Fruit fly (Drosophila melanogaster): ENCODE data around the gene Cnx14D.

Gene Cnx14D

DNA sequence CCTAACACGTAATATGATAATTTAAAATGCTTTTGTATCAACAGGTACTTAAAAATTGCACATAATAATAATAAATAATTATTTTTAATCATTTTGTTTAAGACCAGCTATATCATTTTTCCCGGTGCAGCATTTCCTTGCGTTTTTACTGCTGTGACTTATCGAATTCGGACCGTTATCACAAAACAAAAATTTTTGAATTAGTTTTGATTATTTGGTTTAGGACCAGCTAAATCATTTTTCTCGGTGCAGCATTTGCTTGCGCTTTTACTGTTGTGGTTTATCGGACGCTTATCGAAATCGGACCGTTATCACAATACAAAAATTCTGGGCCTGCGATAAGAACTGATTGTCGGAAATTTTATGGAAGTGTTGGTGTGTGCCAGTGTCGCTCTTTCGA is 27.4 kb upstream of the Cnx14D start (continued):
- TF ChIP-seq Eip74EF (GFP tag; optimal IDR thresholded peaks at IDR 0.05) (peak in 1 of 2 experiments; percentile 79), Drgx (GFP tag; IDR thresholded peaks at IDR 0.05) (peak; percentile 74), zen (tag; optimal IDR thresholded peaks at IDR 0.05) (peak; percentile 58), ind (GFP tag; optimal IDR thresholded peaks at IDR 0.05) (peak; percentile 80), sob (GFP tag; IDR thresholded peaks at IDR 0.05) (peak; percentile 79), CG34422 (GFP tag; IDR thresholded peaks at IDR 0.05) (peak; percentile 57; the same call in 2 of the 3 replicates), zfh2 (GFP tag; optimal IDR thresholded peaks at IDR 0.05) (peak; percentile 54), CG9609 (GFP tag; optimal IDR thresholded peaks at IDR 0.05) (peak; percentile 58), CG17568 (GFP tag; optimal IDR thresholded peaks at IDR 0.05) (peak; percentile 83), CG1602 (GFP tag; optimal IDR thresholded peaks at IDR 0.05) (peak; percentile 79), kah (GFP tag; optimal IDR thresholded peaks at IDR 0.05) (peak; percentile 69), TFAM (GFP tag; optimal IDR thresholded peaks at IDR 0.05) (no peak), CG10274 (GFP tag; optimal IDR thresholded peaks at IDR 0.05) (peak; percentile 42), tll (GFP tag; optimal IDR thresholded peaks at IDR 0.05) (no peak), CG2889 (GFP tag; IDR thresholded peaks at IDR 0.05) (0 out of 3 replicates have a peak, but pooled peaks have one; percentile 19), D19B (GFP tag; optimal IDR thresholded peaks at IDR 0.05) (peak; percentile 72), phol (tag; optimal IDR thresholded peaks at IDR 0.05) (peak; percentile 84), CG3163 (GFP tag; optimal IDR thresholded peaks at IDR 0.05) (no peak), CG9727 (GFP tag; optimal IDR thresholded peaks at IDR 0.05) (peak; percentile 87), dimm (GFP tag; IDR thresholded peaks at IDR 0.05) (no peak), CG8290 (GFP tag; optimal IDR thresholded peaks at IDR 0.05) (no peak), CG8290 (tag; optimal IDR thresholded peaks at IDR 0.05) (peak in 1 of 2 experiments; percentile 67), CG12391 (tag; optimal IDR thresholded peaks at IDR 0.05) (peak; percentile 87), Xrp1 (GFP tag; IDR thresholded peaks at IDR 0.05) (peak; percentile 87), slbo (GFP tag; IDR thresholded peaks at IDR 0.05) (peak; percentile 86), CG14441 (GFP tag; IDR thresholded peaks at IDR 0.05) (peak; percentile 76), ac (GFP tag; optimal IDR thresholded peaks at IDR 0.05) (peak; percentile 38), pan (optimal IDR thresholded peaks at IDR 0.05) (no peak), pan (GFP tag; optimal IDR thresholded peaks at IDR 0.05 in 1 of 2, IDR thresholded peaks at IDR 0.05 in 1 of 2) (peak in 1 of 2 experiments; percentile 77), Rfx (GFP tag; IDR thresholded peaks at IDR 0.05) (peak; percentile 84), rib (GFP tag; IDR thresholded peaks at IDR 0.05) (peak; percentile 39), Dp (GFP tag; optimal IDR thresholded peaks at IDR 0.05) (no peak), sr (GFP tag; IDR thresholded peaks at IDR 0.05) (peak; percentile 30; the same call in 1 of the 3 replicates), tap (tag; optimal IDR thresholded peaks at IDR 0.05) (peak; percentile 72), CG9215 (GFP tag; IDR thresholded peaks at IDR 0.05) (no peak), Dbx (GFP tag; IDR thresholded peaks at IDR 0.05) (peak; percentile 73; the same call in 2 of the 3 replicates), gro (GFP tag; optimal IDR thresholded peaks at IDR 0.05) (peak; percentile 72), ash1 (GFP tag; optimal IDR thresholded peaks at IDR 0.05) (peak; percentile 2), CG9797 (GFP tag; optimal IDR thresholded peaks at IDR 0.05) (no peak), Fer1 (GFP tag; optimal IDR thresholded peaks at IDR 0.05) (peak; percentile 79), br (optimal IDR thresholded peaks at IDR 0.05) (no peak), Poxn (GFP tag; IDR thresholded peaks at IDR 0.05) (no peak), CG6765 (GFP tag; optimal IDR thresholded peaks at IDR 0.05) (peak; percentile 74), Hr39 (optimal IDR thresholded peaks at IDR 0.05) (no peak), bowl (GFP tag; IDR thresholded peaks at IDR 0.05) (peak; percentile 53; the same call in 1 of the 2 replicates), Hmx (GFP tag; optimal IDR thresholded peaks at IDR 0.05) (no peak), grn (GFP tag; optimal IDR thresholded peaks at IDR 0.05) (peak; percentile 95), knrl (GFP tag; IDR thresholded peaks at IDR 0.05; ENCODE audit: partially characterized antibody) (no peak), Sox102F (GFP tag; optimal IDR thresholded peaks at IDR 0.05) (peak; percentile 87), CG12155 (GFP tag; optimal IDR thresholded peaks at IDR 0.05) (peak; percentile 67), CG2116 (GFP tag; optimal IDR thresholded peaks at IDR 0.05) (peak; percentile 51), fd96Cb (tag; optimal IDR thresholded peaks at IDR 0.05) (peak; percentile 82)
